Worm (Caenorhabditis elegans) whole organism, late embryonic: ENCODE data around the gene srh-203.

Source experiments
- C38D4.7 ChIP-seq: fragments of 200-800 bp; sonication (Bioruptor generic); optimal IDR thresholded peaks from 2 replicates; lab custom pipeline; 2018; ENCODE audit warnings: mild to moderate bottlenecking, missing genetic modification characterization, moderate library complexity, missing compliant biosample characterization
- K09A11.1 ChIP-seq: sonication (generic microtip); optimal IDR thresholded peaks from 2 replicates; lab custom pipeline; 2017; ENCODE audit warnings: antibody characterized with exemption, mild to moderate bottlenecking, missing genetic modification characterization, missing compliant biosample characterization; ENCODE audit not compliant: insufficient read depth
- ama-1 ChIP-seq: fragments of 150-350 bp; optimal IDR thresholded peaks from 2 replicates; lab custom pipeline; 2014
- ceh-2 ChIP-seq: sonication (generic microtip); optimal IDR thresholded peaks from 2 replicates; lab custom pipeline; 2016; ENCODE audit warnings: missing genotype, missing genetic modification characterization, missing compliant biosample characterization
- elt-2 ChIP-seq: sonication (generic microtip); optimal IDR thresholded peaks from 2 replicates; lab custom pipeline; 2016; ENCODE audit warnings: missing genetic modification reagents, missing genetic modification characterization, missing compliant biosample characterization
- hlh-15 ChIP-seq: sonication (generic microtip); optimal IDR thresholded peaks from 2 replicates; lab custom pipeline; 2016; ENCODE audit warnings: missing genetic modification characterization, missing compliant biosample characterization
- hlh-30 ChIP-seq: sonication (generic microtip); optimal IDR thresholded peaks from 2 replicates; lab custom pipeline; 2017; ENCODE audit warnings: antibody characterized with exemption, missing genetic modification characterization, missing compliant biosample characterization; ENCODE audit not compliant: insufficient read depth
- npax-4 ChIP-seq: sonication (generic microtip); optimal IDR thresholded peaks from 2 replicates; lab custom pipeline; 2016; ENCODE audit warnings: missing genetic modification characterization, missing compliant biosample characterization
- pag-3 ChIP-seq: sonication (generic microtip); optimal IDR thresholded peaks from 2 replicates; lab custom pipeline; 2016; ENCODE audit warnings: missing compliant biosample characterization, missing genetic modification characterization, borderline replicate concordance
- pha-4 ChIP-seq: fragments of 150-350 bp; optimal IDR thresholded peaks from 2 replicates; lab custom pipeline; 2018; ENCODE audit warnings: missing biosample characterization, missing genetic modification reagents, missing genetic modification characterization
- rnt-1 ChIP-seq: sonication (generic microtip); optimal IDR thresholded peaks from 2 replicates; lab custom pipeline; 2016; ENCODE audit warnings: missing genetic modification characterization, missing compliant biosample characterization

DNA sequence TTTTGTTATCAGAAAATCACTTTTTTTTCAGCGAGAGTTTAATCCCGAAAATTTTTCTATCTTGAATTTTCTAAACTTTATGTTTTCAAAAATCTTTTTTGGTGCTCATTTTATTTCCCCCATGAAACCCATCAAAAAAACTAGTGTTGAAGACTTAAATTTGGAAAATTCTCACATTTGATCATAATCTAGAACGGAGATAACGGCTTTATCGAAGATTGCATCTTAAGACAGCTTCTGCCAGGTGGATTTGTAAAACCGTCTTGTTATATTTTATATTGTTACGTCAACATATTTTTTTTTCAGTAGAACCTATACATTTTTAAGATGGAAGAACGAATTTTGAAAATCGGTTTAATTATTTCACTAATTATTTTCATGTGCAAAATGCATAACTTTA lies 41.1 kb downstream of the srh-203 start, which contains the start of gene T27C5.12:
- TF ChIP-seq ama-1 (lab: Kevin White, UChicago) (no peak), K09A11.1 (tag; lab: Kevin White, UChicago) (no peak), ceh-2 (no peak), hlh-15 (tag; lab: Kevin White, UChicago) (no peak), C38D4.7 (GFP tag; lab: Kevin White, UChicago) (no peak), npax-4 (tag; lab: Kevin White, UChicago) (no peak), elt-2 (tag; lab: Kevin White, UChicago) (no peak), rnt-1 (tag; lab: Kevin White, UChicago) (no peak), pha-4 (tag; lab: Kevin White, UChicago) (no peak), pag-3 (no peak), hlh-30 (tag; lab: Kevin White, UChicago) (no peak)
